Fruit fly (Drosophila melanogaster): ENCODE results near the gene tgo.

The tgo gene

dm6 chr3R:9013765-9014380, 5.9 kb downstream of the tgo start (continued):
- TF ChIP-seq pb (GFP tag; optimal IDR thresholded peaks at IDR 0.05) (peak; percentile 63), CG32767 (GFP tag; IDR thresholded peaks at IDR 0.05) (no peak), Trl (optimal IDR thresholded peaks at IDR 0.05) (peak in 1 of 2 experiments; percentile 38), Trl (GFP tag; optimal IDR thresholded peaks at IDR 0.05) (peak; percentile 67), CG1647 (GFP tag; optimal IDR thresholded peaks at IDR 0.05) (peak; percentile 49), CG15479 (GFP tag; optimal IDR thresholded peaks at IDR 0.05) (peak; percentile 6), grn (GFP tag; optimal IDR thresholded peaks at IDR 0.05) (no peak), CG6765 (GFP tag; optimal IDR thresholded peaks at IDR 0.05) (peak; percentile 9), ftz-f1 (GFP tag; optimal IDR thresholded peaks at IDR 0.05) (peak; percentile 71), HmgD (GFP tag; optimal IDR thresholded peaks at IDR 0.05) (peak; percentile 73), Sox100B (GFP tag; optimal IDR thresholded peaks at IDR 0.05) (no peak), hkb (optimal IDR thresholded peaks at IDR 0.05) (peak; percentile 33), hkb (GFP tag; IDR thresholded peaks at IDR 0.05) (0 out of 2 replicates have a peak, but pooled peaks have one; percentile 12), CG8924 (tag; optimal IDR thresholded peaks at IDR 0.05) (peak; percentile 51), mirr (GFP tag; optimal IDR thresholded peaks at IDR 0.05) (no peak), ind (GFP tag; optimal IDR thresholded peaks at IDR 0.05) (no peak), Chrac-16 (GFP tag; optimal IDR thresholded peaks at IDR 0.05) (peak; percentile 51), CG12659 (GFP tag; optimal IDR thresholded peaks at IDR 0.05) (peak; percentile 61), CG6791 (GFP tag; IDR thresholded peaks at IDR 0.05; ENCODE audit: partially characterized antibody) (no peak), CG10654 (GFP tag; optimal IDR thresholded peaks at IDR 0.05) (peak; percentile 10), nerfin-2 (GFP tag; IDR thresholded peaks at IDR 0.05; ENCODE audit: partially characterized antibody) (peak; percentile 14; the same call in 1 of the 2 replicates), CG16815 (GFP tag; optimal IDR thresholded peaks at IDR 0.05) (no peak), Stat92E (GFP tag; optimal IDR thresholded peaks at IDR 0.05) (no peak), tup (GFP tag; optimal IDR thresholded peaks at IDR 0.05) (no peak), CG9609 (GFP tag; optimal IDR thresholded peaks at IDR 0.05) (peak; percentile 72), CG10959 (GFP tag; IDR thresholded peaks at IDR 0.05) (no peak), jumu (GFP tag; optimal IDR thresholded peaks at IDR 0.05) (peak; percentile 49), CG9437 (GFP tag; optimal IDR thresholded peaks at IDR 0.05) (peak; percentile 35), sim (GFP tag; IDR thresholded peaks at IDR 0.05) (no peak), Neu2 (GFP tag; optimal IDR thresholded peaks at IDR 0.05; ENCODE audit: borderline replicate concordance) (no peak), phol (tag; optimal IDR thresholded peaks at IDR 0.05) (peak; percentile 47), TFAM (GFP tag; optimal IDR thresholded peaks at IDR 0.05) (no peak), CG18764 (GFP tag; optimal IDR thresholded peaks at IDR 0.05) (no peak), pzg (GFP tag; optimal IDR thresholded peaks at IDR 0.05) (peak; percentile 70), Dp (GFP tag; optimal IDR thresholded peaks at IDR 0.05) (peak; percentile 23), CG12236 (GFP tag; optimal IDR thresholded peaks at IDR 0.05) (peak; percentile 0), Dll (GFP tag; IDR thresholded peaks at IDR 0.05; ENCODE audit: partially characterized antibody) (peak; percentile 46; the same call in 1 of the 4 replicates), kni (GFP tag; optimal IDR thresholded peaks at IDR 0.05) (peak; percentile 57), ssp (GFP tag; IDR thresholded peaks at IDR 0.05) (no peak), prd (optimal IDR thresholded peaks at IDR 0.05) (no peak), prd (GFP tag; IDR thresholded peaks at IDR 0.05) (peak; percentile 37; the same call in 1 of the 3 replicates), Hmx (GFP tag; optimal IDR thresholded peaks at IDR 0.05) (no peak), CG8478 (optimal IDR thresholded peaks at IDR 0.05) (no peak), CG8089 (GFP tag; optimal IDR thresholded peaks at IDR 0.05) (peak; percentile 13), CG1024 (GFP tag; IDR thresholded peaks at IDR 0.05) (peak; percentile 30; the same call in 1 of the 2 replicates), Elba2 (GFP tag; optimal IDR thresholded peaks at IDR 0.05) (no peak), CG11695 (GFP tag; IDR thresholded peaks at IDR 0.05) (no peak), slou (GFP tag; optimal IDR thresholded peaks at IDR 0.05) (no peak), D (optimal IDR thresholded peaks at IDR 0.05) (no peak), D (GFP tag; optimal IDR thresholded peaks at IDR 0.05) (no peak), gem (tag; optimal IDR thresholded peaks at IDR 0.05) (no peak)

Measured in whole organism, embryonic.